Worm (Caenorhabditis elegans) whole organism, L3 larva: Measurements from ENCODE around the gene dro-1.

ENCODE experiments used
- aly-2 ChIP-seq: fragments of 150-350 bp; optimal IDR thresholded peaks from 2 replicates; lab custom pipeline; 2014; ENCODE audit warnings: missing biosample characterization, missing genetic modification characterization
- ceh-16 ChIP-seq: sonication (generic microtip); optimal IDR thresholded peaks from 2 replicates; lab custom pipeline; 2017; ENCODE audit warnings: missing biosample characterization, missing genetic modification characterization
- elt-2 ChIP-seq: sonication (generic microtip); optimal IDR thresholded peaks from 2 replicates; lab custom pipeline; 2016; ENCODE audit warnings: missing genetic modification reagents, mild to moderate bottlenecking, missing genetic modification characterization, missing compliant biosample characterization
- nfya-1 ChIP-seq: sonication (generic microtip); optimal IDR thresholded peaks from 2 replicates; lab custom pipeline; 2017; ENCODE audit warnings: missing genetic modification characterization, mild to moderate bottlenecking, missing compliant biosample characterization, antibody characterized with exemption, moderate library complexity; ENCODE audit not compliant: insufficient read depth
- nhr-237 ChIP-seq: fragments of 150-350 bp; optimal IDR thresholded peaks from 2 replicates; lab custom pipeline; 2014; ENCODE audit warnings: missing biosample characterization, missing genetic modification characterization
- pqm-1 ChIP-seq: fragments of 150-350 bp; optimal IDR thresholded peaks from 2 replicates; lab custom pipeline; 2017; ENCODE audit warnings: missing biosample characterization, missing genetic modification characterization, inconsistent platforms
- snpc-4 ChIP-seq: fragments of 150-350 bp; optimal IDR thresholded peaks from 2 replicates; lab custom pipeline; 2014; ENCODE audit warnings: missing biosample characterization, missing genetic modification characterization
- unc-62 ChIP-seq: fragments of 150-350 bp; sonication (generic microtip); optimal IDR thresholded peaks from 4 replicates; lab custom pipeline; 2014; ENCODE audit warnings: missing biosample characterization, missing genetic modification reagents, missing genetic modification characterization

- TF ChIP-seq nhr-237 = no peak
- no peak for TF ChIP-seq ceh-16 (tag; lab: Kevin White, UChicago)
- TF ChIP-seq aly-2 (tag; lab: Kevin White, UChicago) = no peak
- TF ChIP-seq elt-2 = no peak
- TF ChIP-seq snpc-4 (tag; lab: Kevin White, UChicago) = no peak
- TF ChIP-seq unc-62 (GFP tag; lab: Kevin White, UChicago) = no peak
- TF ChIP-seq pqm-1 = no peak
- no peak for TF ChIP-seq nfya-1 (tag; lab: Kevin White, UChicago)
Measured at ce11 chrIII:13328911-13329310, 13.6 kb upstream of the dro-1 start.
